Fruit fly (Drosophila melanogaster): ENCODE measurements around the gene Josd.

Josd gene

DNA sequence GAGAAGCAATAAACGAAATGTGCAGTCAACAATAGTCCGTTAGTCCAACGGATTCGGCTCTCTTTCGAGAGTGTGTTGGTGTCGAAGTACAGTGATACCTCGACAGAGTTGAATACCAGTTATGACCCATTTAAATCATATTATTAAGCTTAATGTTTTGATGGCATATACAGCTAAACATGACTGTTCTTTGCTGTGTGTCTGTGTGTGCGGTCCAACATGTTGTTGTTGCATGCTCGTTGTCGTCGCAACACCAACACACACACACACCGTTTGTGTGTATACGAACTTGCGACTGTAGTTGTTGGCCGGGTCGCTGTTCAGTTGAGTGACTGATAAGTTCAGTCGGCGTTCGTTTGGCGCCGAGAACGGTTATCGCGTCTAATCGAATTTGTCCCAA, 47.9 kb downstream of the Josd start, which contains the start of gene CG15894 (continued):
- TF ChIP-seq Mad (GFP tag; optimal IDR thresholded peaks at IDR 0.05) (no peak), sc (optimal IDR thresholded peaks at IDR 0.05) (no peak), sc (GFP tag; optimal IDR thresholded peaks at IDR 0.05) (no peak), fd102C (GFP tag; optimal IDR thresholded peaks at IDR 0.05) (no peak), chm (GFP tag; IDR thresholded peaks at IDR 0.05) (no peak), Xbp1 (GFP tag; optimal IDR thresholded peaks at IDR 0.05) (no peak), ac (GFP tag; optimal IDR thresholded peaks at IDR 0.05) (no peak), Hr3 (GFP tag; optimal IDR thresholded peaks at IDR 0.05) (no peak), cad (GFP tag; optimal IDR thresholded peaks at IDR 0.05) (no peak), Chrac-16 (GFP tag; optimal IDR thresholded peaks at IDR 0.05) (no peak), CG7745 (tag; optimal IDR thresholded peaks at IDR 0.05) (no peak), Hand (GFP tag; optimal IDR thresholded peaks at IDR 0.05) (no peak), sob (GFP tag; IDR thresholded peaks at IDR 0.05) (peak; percentile 28; the same call in 1 of the 2 replicates), Poxn (GFP tag; IDR thresholded peaks at IDR 0.05) (no peak), Tbp (GFP tag; optimal IDR thresholded peaks at IDR 0.05) (no peak), ERR (GFP tag; optimal IDR thresholded peaks at IDR 0.05) (no peak), CHES-1-like (GFP tag; optimal IDR thresholded peaks at IDR 0.05) (no peak), CG18599 (GFP tag; optimal IDR thresholded peaks at IDR 0.05) (peak; percentile 49), E2f2 (GFP tag; IDR thresholded peaks at IDR 0.05) (no peak), exex (tag; optimal IDR thresholded peaks at IDR 0.05) (no peak), CG7556 (GFP tag; optimal IDR thresholded peaks at IDR 0.05) (no peak), CG12071 (GFP tag; optimal IDR thresholded peaks at IDR 0.05) (peak; percentile 6), CG17359 (tag; optimal IDR thresholded peaks at IDR 0.05) (peak; percentile 40), nau (GFP tag; optimal IDR thresholded peaks at IDR 0.05) (no peak), CG32532 (GFP tag; IDR thresholded peaks at IDR 0.05) (no peak), CG13296 (GFP tag; optimal IDR thresholded peaks at IDR 0.05) (peak; percentile 8), CG2116 (GFP tag; optimal IDR thresholded peaks at IDR 0.05) (no peak), CG12299 (tag; optimal IDR thresholded peaks at IDR 0.05) (no peak), unc-4 (GFP tag; IDR thresholded peaks at IDR 0.05; ENCODE audit: partially characterized antibody) (no peak), CG10462 (GFP tag; optimal IDR thresholded peaks at IDR 0.05) (no peak), hkb (optimal IDR thresholded peaks at IDR 0.05) (no peak), hkb (GFP tag; IDR thresholded peaks at IDR 0.05) (0 out of 2 replicates have a peak, but pooled peaks have one; percentile 39), CG18011 (GFP tag; optimal IDR thresholded peaks at IDR 0.05) (no peak), Nf-YC (tag; optimal IDR thresholded peaks at IDR 0.05) (no peak), CG4820 (GFP tag; optimal IDR thresholded peaks at IDR 0.05) (no peak), dmrt99B (tag; optimal IDR thresholded peaks at IDR 0.05) (peak; percentile 5), CG17802 (tag; optimal IDR thresholded peaks at IDR 0.05) (no peak), CG9609 (GFP tag; optimal IDR thresholded peaks at IDR 0.05) (no peak), CG7271 (tag; optimal IDR thresholded peaks at IDR 0.05) (no peak), CG8924 (tag; optimal IDR thresholded peaks at IDR 0.05) (peak; percentile 3), disco-r (GFP tag; optimal IDR thresholded peaks at IDR 0.05) (no peak), slbo (GFP tag; IDR thresholded peaks at IDR 0.05) (peak; percentile 26; the same call in 1 of the 2 replicates), CG1602 (GFP tag; optimal IDR thresholded peaks at IDR 0.05) (no peak), CG8359 (GFP tag; optimal IDR thresholded peaks at IDR 0.05; ENCODE audit: borderline replicate concordance) (no peak), CG6254 (GFP tag; optimal IDR thresholded peaks at IDR 0.05) (no peak), CG8290 (GFP tag; optimal IDR thresholded peaks at IDR 0.05) (no peak), CG8290 (tag; optimal IDR thresholded peaks at IDR 0.05) (peak in 1 of 2 experiments; percentile 64), gem (tag; optimal IDR thresholded peaks at IDR 0.05) (peak; percentile 28), NC2β (GFP tag; optimal IDR thresholded peaks at IDR 0.05) (no peak), ase (GFP tag; IDR thresholded peaks at IDR 0.05) (no peak), gsb-n (tag; optimal IDR thresholded peaks at IDR 0.05) (no peak), pum (GFP tag; optimal IDR thresholded peaks at IDR 0.05) (no peak), CG32772 (GFP tag; IDR thresholded peaks at IDR 0.05) (no peak)
